Fruit fly (Drosophila melanogaster): ENCODE results near the gene Cp7Fa.

Cp7Fa gene

dm6 chrX:8457532-8457931 is 13.2 kb upstream of the Cp7Fa start, which contains the start of gene CG32713:
TSS of gene CG32713 (minus strand) at chrX:8457632.
- TF ChIP-seq noc (tag; optimal IDR thresholded peaks at IDR 0.05), result no peak

- no peak for TF ChIP-seq noc (tag; optimal IDR thresholded peaks at IDR 0.05)
Observed at dm6 chrX:8459452-8460040, 11.1 kb upstream of the Cp7Fa start.

dm6 chrX:8460232-8460631 is 10.5 kb upstream of the Cp7Fa start:
- TF ChIP-seq noc (tag; optimal IDR thresholded peaks at IDR 0.05), result no peak

dm6 chrX:8460686-8461085 is 10.0 kb upstream of the Cp7Fa start, which contains the start of gene CG15347:
TSS of gene CG15347 (minus strand) at chrX:8460898.
- no peak for TF ChIP-seq noc (tag; optimal IDR thresholded peaks at IDR 0.05)

dm6 chrX:8461147-8461546 is 9.5 kb upstream of the Cp7Fa start, which contains the start of gene Es2:
TSS of gene Es2 (plus strand) at chrX:8461479.
- TF ChIP-seq noc (tag; optimal IDR thresholded peaks at IDR 0.05), result no peak

- TF ChIP-seq noc (tag; optimal IDR thresholded peaks at IDR 0.05), result peak; percentile 96
Observed at dm6 chrX:8464378-8465036, 6.2 kb upstream of the Cp7Fa start, which contains the start of gene Sptr. TSS of gene Sptr (minus strand) at chrX:8464438.

- no peak for TF ChIP-seq noc (tag; optimal IDR thresholded peaks at IDR 0.05)
Observed at dm6 chrX:8466729-8467215, 3.9 kb upstream of the Cp7Fa start.

- TF ChIP-seq noc (tag; optimal IDR thresholded peaks at IDR 0.05), result peak; percentile 40
Observed at dm6 chrX:8468962-8469459, 1.7 kb upstream of the Cp7Fa start, which contains the start of gene CG12116. TSS of gene CG12116 (minus strand) at chrX:8469012.

dm6 chrX:8469606-8470005 is 1.1 kb upstream of the Cp7Fa start:
- TF ChIP-seq noc (tag; optimal IDR thresholded peaks at IDR 0.05), result no peak

dm6 chrX:8473339-8473887 is 2.7 kb downstream of the Cp7Fa start, which contains the start of gene Cp7Fb:
TSS of gene Cp7Fb (plus strand) at chrX:8473837.
- no peak for TF ChIP-seq noc (tag; optimal IDR thresholded peaks at IDR 0.05)

- no peak for TF ChIP-seq noc (tag; optimal IDR thresholded peaks at IDR 0.05)
Observed at dm6 chrX:8475657-8476056, 5.0 kb downstream of the Cp7Fa start.

- no peak for TF ChIP-seq noc (tag; optimal IDR thresholded peaks at IDR 0.05)
Observed at dm6 chrX:8476817-8477216, 6.1 kb downstream of the Cp7Fa start, which contains the start of gene Cp7Fc. TSS of gene Cp7Fc (plus strand) at chrX:8477117.

- no peak for TF ChIP-seq noc (tag; optimal IDR thresholded peaks at IDR 0.05)
Observed at dm6 chrX:8479031-8479568, 8.4 kb downstream of the Cp7Fa start, which contains the start of gene Cp36. TSS of gene Cp36 (plus strand) at chrX:8479319.

dm6 chrX:8481462-8481861 is 10.8 kb downstream of the Cp7Fa start, which contains the start of gene Cp38:
TSS of gene Cp38 (plus strand) at chrX:8481837.
- no peak for TF ChIP-seq noc (tag; optimal IDR thresholded peaks at IDR 0.05)

dm6 chrX:8483671-8484070 is 13.0 kb downstream of the Cp7Fa start, which contains the start of gene CG33223:
TSS of gene CG33223 (minus strand) at chrX:8483885.
- TF ChIP-seq noc (tag; optimal IDR thresholded peaks at IDR 0.05), result no peak

dm6 chrX:8484778-8485177 is 14.1 kb downstream of the Cp7Fa start:
- TF ChIP-seq noc (tag; optimal IDR thresholded peaks at IDR 0.05), result no peak

Measured in whole organism, larva.